Fruit fly (Drosophila melanogaster) whole organism, prepupa: ENCODE data around the gene CG34325.

Experiments
- Blimp-1 ChIP-seq: fragments of 200-800 bp; sonication (Bioruptor generic); optimal IDR thresholded peaks from 3 replicates; lab custom pipeline; 2017; ENCODE audit warnings: missing biosample characterization, missing genetic modification characterization, mild to moderate bottlenecking, moderate library complexity, missing genetic modification reagents
- CG10631 ChIP-seq: fragments of 200-800 bp; sonication (Bioruptor generic); optimal IDR thresholded peaks from 2 replicates; lab custom pipeline; 2016; ENCODE audit warnings: missing biosample characterization, missing genetic modification characterization
- CG10669 ChIP-seq: fragments of 200-800 bp; sonication (Bioruptor generic); optimal IDR thresholded peaks from 3 replicates; lab custom pipeline; 2018; ENCODE audit warnings: missing biosample characterization, mild to moderate bottlenecking, missing genetic modification characterization, moderate library complexity
- CG11294 ChIP-seq: fragments of 200-800 bp; sonication (Bioruptor generic); IDR thresholded peaks from 2 replicates; pipeline ENCODE4 v1.3.6; 2022; ENCODE audit warnings: missing biosample characterization, missing genetic modification characterization
- CG11762 ChIP-seq: fragments of 200-800 bp; sonication (Bioruptor generic); optimal IDR thresholded peaks from 3 replicates; lab custom pipeline; 2016; ENCODE audit warnings: missing biosample characterization, missing genetic modification characterization; ENCODE audit not compliant: insufficient read depth
- CG11902 ChIP-seq: fragments of 200-800 bp; sonication (Bioruptor generic); optimal IDR thresholded peaks from 3 replicates; lab custom pipeline; 2016; ENCODE audit warnings: missing biosample characterization, missing genetic modification characterization
- CG15336 ChIP-seq: fragments of 200-800 bp; sonication (Bioruptor generic); IDR thresholded peaks from 2 replicates; pipeline ENCODE4 v1.3.6; 2022; ENCODE audit warnings: missing biosample characterization, missing genetic modification characterization
- CG1621 ChIP-seq: fragments of 200-800 bp; sonication (Bioruptor generic); optimal IDR thresholded peaks from 3 replicates; lab custom pipeline; 2018; ENCODE audit warnings: missing biosample characterization, mild to moderate bottlenecking, missing genetic modification characterization
- CG16779 ChIP-seq: fragments of 200-800 bp; sonication (Bioruptor generic); optimal IDR thresholded peaks from 3 replicates; lab custom pipeline; 2017; ENCODE audit warnings: missing biosample characterization, mild to moderate bottlenecking, missing genetic modification characterization
- CG3032 ChIP-seq: fragments of 200-800 bp; optimal IDR thresholded peaks from 2 replicates; lab custom pipeline; 2019; ENCODE audit warnings: missing biosample characterization, mild to moderate bottlenecking, missing genetic modification characterization, moderate library complexity
- CG31627 ChIP-seq: fragments of 200-800 bp; sonication (Bioruptor generic); optimal IDR thresholded peaks from 3 replicates; lab custom pipeline; 2016; ENCODE audit warnings: missing biosample characterization, missing genetic modification characterization
- CG34406 ChIP-seq: fragments of 200-800 bp; sonication (Bioruptor generic); optimal IDR thresholded peaks from 3 replicates; lab custom pipeline; 2016; ENCODE audit warnings: missing biosample characterization, missing genetic modification characterization
- CG3919 ChIP-seq: fragments of 200-800 bp; sonication (Bioruptor generic); optimal IDR thresholded peaks from 3 replicates; lab custom pipeline; 2016; ENCODE audit warnings: missing biosample characterization, missing genetic modification characterization
- CG4318 ChIP-seq: fragments of 200-800 bp; sonication (Bioruptor generic); optimal IDR thresholded peaks from 3 replicates; lab custom pipeline; 2017; ENCODE audit warnings: missing biosample characterization, mild to moderate bottlenecking, missing genetic modification characterization
- CG6276 ChIP-seq: fragments of 200-800 bp; sonication (Bioruptor generic); optimal IDR thresholded peaks from 2 replicates; lab custom pipeline; 2017; ENCODE audit warnings: missing biosample characterization, mild to moderate bottlenecking, missing genetic modification characterization
- CG6792 ChIP-seq: fragments of 200-800 bp; sonication (Bioruptor generic); optimal IDR thresholded peaks from 3 replicates; lab custom pipeline; 2016; ENCODE audit warnings: missing biosample characterization, missing genetic modification characterization
- CG6808 ChIP-seq: fragments of 200-800 bp; sonication (Bioruptor generic); optimal IDR thresholded peaks from 3 replicates; lab custom pipeline; 2017; ENCODE audit warnings: missing biosample characterization, missing genetic modification characterization, mild to moderate bottlenecking, moderate library complexity, missing genetic modification reagents
- CG6854 ChIP-seq: fragments of 200-800 bp; sonication (Bioruptor generic); optimal IDR thresholded peaks from 2 replicates; lab custom pipeline; 2017; ENCODE audit warnings: missing biosample characterization, mild to moderate bottlenecking, missing genetic modification characterization
- CG7368 ChIP-seq: fragments of 200-800 bp; sonication (Bioruptor generic); optimal IDR thresholded peaks from 3 replicates; lab custom pipeline; 2016; ENCODE audit warnings: missing biosample characterization, missing genetic modification characterization
- CG8119 ChIP-seq: fragments of 200-800 bp; sonication (Bioruptor generic); IDR thresholded peaks from 3 replicates; pipeline ENCODE4 v1.3.6; 2022; ENCODE audit warnings: missing biosample characterization, missing genetic modification characterization
- CG8319 ChIP-seq: fragments of 200-800 bp; sonication (Bioruptor generic); optimal IDR thresholded peaks from 3 replicates; lab custom pipeline; 2016; ENCODE audit warnings: missing biosample characterization, missing genetic modification characterization
- CG8632 ChIP-seq: fragments of 200-800 bp; sonication (Bioruptor generic); optimal IDR thresholded peaks from 3 replicates; lab custom pipeline; 2016; ENCODE audit warnings: missing biosample characterization, missing genetic modification characterization
- Eip75B ChIP-seq: fragments of 200-800 bp; sonication (Bioruptor generic); optimal IDR thresholded peaks from 3 replicates; lab custom pipeline; 2016; ENCODE audit warnings: missing biosample characterization, missing genetic modification characterization
- Eip78C ChIP-seq: fragments of 200-800 bp; sonication (Bioruptor generic); peaks from one replicate; lab custom pipeline; 2016; ENCODE audit warnings: missing biosample characterization, missing genetic modification characterization
- Eip93F ChIP-seq: fragments of 200-800 bp; sonication (Bioruptor generic); optimal IDR thresholded peaks from 2 replicates; lab custom pipeline; 2016; ENCODE audit warnings: missing biosample characterization, mild to moderate bottlenecking, missing genetic modification characterization
- Ets21C ChIP-seq: fragments of 200-800 bp; sonication (Bioruptor generic); optimal IDR thresholded peaks from 3 replicates; lab custom pipeline; 2016; ENCODE audit warnings: missing biosample characterization, missing genetic modification characterization
- Gug ChIP-seq: fragments of 200-800 bp; sonication (Bioruptor generic); IDR thresholded peaks from 2 replicates; pipeline ENCODE4 v1.3.6; 2022; ENCODE audit warnings: missing biosample characterization, missing genetic modification characterization
- Hr38 ChIP-seq: sonication (Bioruptor generic); optimal IDR thresholded peaks from 2 replicates; lab custom pipeline; 2016; ENCODE audit warnings: missing biosample characterization, missing genetic modification characterization
- Hr39 ChIP-seq: fragments of 200-800 bp; sonication (Bioruptor generic); optimal IDR thresholded peaks from 2 replicates; lab custom pipeline; 2016; ENCODE audit warnings: missing biosample characterization, missing genetic modification characterization
- Hr4 ChIP-seq: fragments of 200-800 bp; sonication (Bioruptor generic); optimal IDR thresholded peaks from 3 replicates; lab custom pipeline; 2016; ENCODE audit warnings: missing biosample characterization, missing genetic modification characterization
- Lpt ChIP-seq: fragments of 200-800 bp; sonication (Bioruptor generic); optimal IDR thresholded peaks from 3 replicates; lab custom pipeline; 2016; ENCODE audit warnings: missing biosample characterization, missing genetic modification characterization
- Met ChIP-seq: fragments of 200-800 bp; sonication (Bioruptor generic); optimal IDR thresholded peaks from 3 replicates; lab custom pipeline; 2016; ENCODE audit warnings: missing biosample characterization, missing genetic modification characterization
- OdsH ChIP-seq: fragments of 200-800 bp; sonication (Bioruptor generic); optimal IDR thresholded peaks from 3 replicates; lab custom pipeline; 2016; ENCODE audit warnings: missing biosample characterization, missing genetic modification characterization
- Smox ChIP-seq: fragments of 200-800 bp; sonication (Bioruptor generic); optimal IDR thresholded peaks from 3 replicates; lab custom pipeline; 2016; ENCODE audit warnings: missing biosample characterization, missing genetic modification characterization
- Sox102F ChIP-seq: fragments of 200-800 bp; sonication (Bioruptor generic); optimal IDR thresholded peaks from 2 replicates; lab custom pipeline; 2016; ENCODE audit warnings: missing biosample characterization, mild to moderate bottlenecking, missing genetic modification characterization
- Sox14 ChIP-seq: fragments of 200-800 bp; sonication (Bioruptor generic); optimal IDR thresholded peaks from 3 replicates; lab custom pipeline; 2016; ENCODE audit warnings: missing biosample characterization, missing genetic modification characterization
- Sox15 ChIP-seq: fragments of 200-800 bp; sonication (Bioruptor generic); optimal IDR thresholded peaks from 3 replicates; lab custom pipeline; 2016; ENCODE audit warnings: missing biosample characterization, missing genetic modification characterization
- achi ChIP-seq: fragments of 200-800 bp; sonication (Bioruptor generic); optimal IDR thresholded peaks from 3 replicates; lab custom pipeline; 2016; ENCODE audit warnings: missing biosample characterization, missing genetic modification characterization
- acj6 ChIP-seq: fragments of 200-800 bp; sonication (Bioruptor generic); optimal IDR thresholded peaks from 3 replicates; lab custom pipeline; 2016; ENCODE audit warnings: missing biosample characterization, missing genetic modification characterization
- cyc ChIP-seq: fragments of 200-800 bp; sonication (Bioruptor generic); optimal IDR thresholded peaks from 3 replicates; lab custom pipeline; 2016; ENCODE audit warnings: missing biosample characterization, missing genetic modification characterization
- dac ChIP-seq: fragments of 200-800 bp; sonication (Bioruptor generic); optimal IDR thresholded peaks from 2 replicates; lab custom pipeline; 2017; ENCODE audit warnings: missing biosample characterization, mild to moderate bottlenecking, missing genetic modification characterization
- eg ChIP-seq: fragments of 200-800 bp; sonication (Bioruptor generic); IDR thresholded peaks from 3 replicates; pipeline ENCODE4 v1.3.6; 2022; ENCODE audit warnings: missing biosample characterization, missing genetic modification characterization
- esn ChIP-seq: fragments of 200-800 bp; sonication (Bioruptor generic); optimal IDR thresholded peaks from 2 replicates; lab custom pipeline; 2016; ENCODE audit warnings: missing biosample characterization, mild to moderate bottlenecking, missing genetic modification characterization, moderate library complexity
- fd85E ChIP-seq: fragments of 200-800 bp; sonication (Bioruptor generic); optimal IDR thresholded peaks from 3 replicates; lab custom pipeline; 2016; ENCODE audit warnings: missing biosample characterization, missing genetic modification characterization
- lz ChIP-seq: fragments of 200-800 bp; sonication (Bioruptor generic); optimal IDR thresholded peaks from 3 replicates; lab custom pipeline; 2016; ENCODE audit warnings: missing biosample characterization, missing genetic modification characterization
- net ChIP-seq: fragments of 200-800 bp; sonication (Bioruptor generic); optimal IDR thresholded peaks from 3 replicates; lab custom pipeline; 2016; ENCODE audit warnings: missing biosample characterization, missing genetic modification characterization
- pdm3 ChIP-seq: fragments of 200-800 bp; sonication (Bioruptor generic); optimal IDR thresholded peaks from 3 replicates; lab custom pipeline; 2016; ENCODE audit warnings: missing biosample characterization, missing genetic modification characterization
- salr ChIP-seq, 2 experiments: fragments of 200-800 bp; sonication (Bioruptor generic); optimal IDR thresholded peaks; 3 replicates each; lab custom pipeline; 2016 to 2018; ENCODE audit warnings: missing biosample characterization in 2 of 2, missing genetic modification characterization in 2 of 2, mild to moderate bottlenecking in 1 of 2
- spab ChIP-seq: fragments of 200-800 bp; sonication (Bioruptor generic); optimal IDR thresholded peaks from 2 replicates; lab custom pipeline; 2017; ENCODE audit warnings: missing biosample characterization, mild to moderate bottlenecking, missing genetic modification characterization, missing genetic modification reagents
- svp ChIP-seq: fragments of 200-800 bp; sonication (Bioruptor generic); peaks from one replicate; lab custom pipeline; 2016; ENCODE audit warnings: missing biosample characterization, missing genetic modification characterization
- topi ChIP-seq: fragments of 200-800 bp; sonication (Bioruptor generic); optimal IDR thresholded peaks from 3 replicates; lab custom pipeline; 2016; ENCODE audit warnings: missing biosample characterization, missing genetic modification characterization
- vri ChIP-seq: fragments of 200-800 bp; sonication (Bioruptor generic); optimal IDR thresholded peaks from 3 replicates; lab custom pipeline; 2016; ENCODE audit warnings: missing biosample characterization, mild to moderate bottlenecking, missing genetic modification characterization

CG34325 gene

dm6 chrX:16751579-16752156 is 30.5 kb upstream of the CG34325 start, which contains the start of gene goe:
Gene goe (minus strand): TSS chrX:16751910.
- TF ChIP-seq achi, result peak; percentile 49
- TF ChIP-seq Eip78C (GFP tag; lab: Kevin White, UChicago), result peak; percentile 83
- TF ChIP-seq Met (GFP tag; lab: Kevin White, UChicago), result peak; percentile 68
- no peak for TF ChIP-seq CG10669
- 0 out of 2 replicates have a peak, but pooled peaks have one; percentile 21 for TF ChIP-seq CG11294
- peak; percentile 55 for TF ChIP-seq CG10631
- TF ChIP-seq CG31627 (GFP tag; lab: Kevin White, UChicago), result peak; percentile 80
- peak; percentile 68 for TF ChIP-seq Sox14 (GFP tag; lab: Kevin White, UChicago)
- peak; percentile 32 for TF ChIP-seq Sox102F (GFP tag; lab: Kevin White, UChicago)
- TF ChIP-seq lz (GFP tag; lab: Kevin White, UChicago), result peak; percentile 81
- TF ChIP-seq salr (GFP tag; optimal IDR thresholded peaks at IDR 0.05; lab: Kevin White, UChicago), result peak in 1 of 2 experiments; percentile 8
- peak; percentile 39 for TF ChIP-seq CG8632 (GFP tag; lab: Kevin White, UChicago)
- no peak for TF ChIP-seq Hr38 (GFP tag; lab: Kevin White, UChicago)
- no peak for TF ChIP-seq Blimp-1 (GFP tag; lab: Kevin White, UChicago)
- peak; percentile 62 for TF ChIP-seq cyc (GFP tag; lab: Kevin White, UChicago)
- TF ChIP-seq CG6808 (GFP tag; lab: Kevin White, UChicago), result no peak
- TF ChIP-seq Hr4 (GFP tag; lab: Kevin White, UChicago), result no peak
- TF ChIP-seq topi (GFP tag; lab: Kevin White, UChicago), result peak; percentile 49
- TF ChIP-seq CG1621 (tag; lab: Kevin White, UChicago), result no peak
- TF ChIP-seq Smox (GFP tag; lab: Kevin White, UChicago), result peak; percentile 60
- TF ChIP-seq Hr39 (GFP tag; lab: Kevin White, UChicago), result peak; percentile 81
- peak; percentile 58; the same call in 2 of the 3 replicates for TF ChIP-seq eg (GFP tag; lab: Robert Waterston, UW)
- peak; percentile 40 for TF ChIP-seq CG6854 (GFP tag; lab: Kevin White, UChicago)
- TF ChIP-seq CG11902 (GFP tag; lab: Kevin White, UChicago), result peak; percentile 27
- TF ChIP-seq net (GFP tag; lab: Kevin White, UChicago), result peak; percentile 1
- peak; percentile 65 for TF ChIP-seq CG6792
- TF ChIP-seq Sox15 (GFP tag; lab: Kevin White, UChicago), result peak; percentile 39
- TF ChIP-seq Ets21C (GFP tag; lab: Kevin White, UChicago), result peak; percentile 67
- TF ChIP-seq CG4318, result no peak
- peak; percentile 19 for TF ChIP-seq CG34406 (GFP tag; lab: Kevin White, UChicago)
- no peak for TF ChIP-seq spab
- peak; percentile 63 for TF ChIP-seq vri (GFP tag; lab: Kevin White, UChicago)
- peak; percentile 43 for TF ChIP-seq CG3919 (GFP tag; lab: Kevin White, UChicago)
- peak; percentile 35 for TF ChIP-seq CG7368 (GFP tag; lab: Kevin White, UChicago)
- no peak for TF ChIP-seq CG15336 (GFP tag; lab: Robert Waterston, UW)
- TF ChIP-seq fd85E (GFP tag; lab: Kevin White, UChicago), result no peak
- TF ChIP-seq Lpt (GFP tag; lab: Kevin White, UChicago), result peak; percentile 5
- TF ChIP-seq CG8119 (GFP tag; lab: Robert Waterston, UW), result no peak
- peak; percentile 27; the same call in 1 of the 2 replicates for TF ChIP-seq Gug
- peak; percentile 17 for TF ChIP-seq CG8319 (GFP tag; lab: Kevin White, UChicago)
- TF ChIP-seq svp, result peak; percentile 80
- peak; percentile 56 for TF ChIP-seq acj6
- peak; percentile 75 for TF ChIP-seq esn (GFP tag; lab: Kevin White, UChicago)
- TF ChIP-seq CG6276, result no peak
- no peak for TF ChIP-seq CG11762 (GFP tag; lab: Kevin White, UChicago)
- peak; percentile 37 for TF ChIP-seq CG3032 (tag; lab: Kevin White, UChicago)
- peak; percentile 60 for TF ChIP-seq Eip75B (GFP tag; lab: Kevin White, UChicago)
- TF ChIP-seq pdm3 (GFP tag; lab: Kevin White, UChicago), result peak; percentile 67
- TF ChIP-seq dac (GFP tag; lab: Kevin White, UChicago), result peak; percentile 27
- no peak for TF ChIP-seq Eip93F (GFP tag; lab: Kevin White, UChicago)
- peak; percentile 60 for TF ChIP-seq OdsH (GFP tag; lab: Kevin White, UChicago)
- TF ChIP-seq CG16779 (tag; lab: Kevin White, UChicago), result no peak
